Fruit fly (Drosophila melanogaster) whole organism: ENCODE data around the gene Rpp14b.

Experiments
- CG8478 ChIP-seq: fragments of >200 bp; optimal IDR thresholded peaks from 2 replicates; lab custom pipeline; 2018; ENCODE audit warnings: inconsistent platforms
- Dll ChIP-seq: fragments of >200 bp; optimal IDR thresholded peaks from 2 replicates; lab custom pipeline; 2017
- pan ChIP-seq: fragments of >200 bp; optimal IDR thresholded peaks from 2 replicates; lab custom pipeline; 2017
- psq ChIP-seq: fragments of >200 bp; optimal IDR thresholded peaks from 2 replicates; lab custom pipeline; 2017
- usp ChIP-seq: fragments of >200 bp; optimal IDR thresholded peaks from 2 replicates; lab custom pipeline; 2017; ENCODE audit warnings: missing biosample characterization, missing genetic modification characterization, mixed read lengths

dm6 chr3R:30039494-30039893 lies 16.3 kb upstream of the Rpp14b start, which contains the start of the genes janA, Sry-alpha and Sry-beta:
- TF ChIP-seq usp, result no peak
- TF ChIP-seq CG8478, result no peak
- TF ChIP-seq Dll (lab: Kevin White, UChicago), result no peak
- TF ChIP-seq pan, result no peak
- no peak for TF ChIP-seq psq
